Worm (Caenorhabditis elegans) whole organism, L4 larva: ENCODE measurements around the gene rimb-1.

Experiments
- aly-2 ChIP-seq: sonication (generic microtip); optimal IDR thresholded peaks from 2 replicates; lab custom pipeline; 2018; ENCODE audit warnings: missing biosample characterization, missing genetic modification characterization
- ama-1 ChIP-seq: fragments of 150-350 bp; optimal IDR thresholded peaks from 2 replicates; lab custom pipeline; 2014; ENCODE audit warnings: inconsistent platforms, mixed read lengths
- ceh-32 ChIP-seq: sonication (generic microtip); optimal IDR thresholded peaks from 2 replicates; lab custom pipeline; 2016; ENCODE audit warnings: mild to moderate bottlenecking, missing genetic modification characterization, missing compliant biosample characterization; ENCODE audit not compliant: poor library complexity
- daf-12 ChIP-seq: fragments of 150-350 bp; optimal IDR thresholded peaks from 2 replicates; lab custom pipeline; 2014; ENCODE audit warnings: missing biosample characterization, missing genetic modification reagents, missing genetic modification characterization
- lin-1 ChIP-seq: fragments of 200-800 bp; sonication (Bioruptor generic); IDR thresholded peaks from 2 replicates; pipeline ENCODE4 v1.3.6; 2022; ENCODE audit warnings: missing genetic modification reagents, missing genetic modification characterization, missing compliant biosample characterization
- lin-13 ChIP-seq: fragments of 150-350 bp; optimal IDR thresholded peaks from 2 replicates; lab custom pipeline; 2014; ENCODE audit warnings: missing biosample characterization, missing genetic modification reagents, missing genetic modification characterization
- mxl-3 ChIP-seq: fragments of 200-800 bp; sonication (Bioruptor generic); optimal IDR thresholded peaks from 2 replicates; lab custom pipeline; 2018; ENCODE audit warnings: mild to moderate bottlenecking, missing genetic modification characterization, missing compliant biosample characterization
- nhr-237 ChIP-seq: sonication (generic microtip); optimal IDR thresholded peaks from 2 replicates; lab custom pipeline; 2017; ENCODE audit warnings: missing biosample characterization, missing genetic modification characterization
- nhr-48 ChIP-seq: sonication (generic microtip); optimal IDR thresholded peaks from 2 replicates; lab custom pipeline; 2016; ENCODE audit warnings: mild to moderate bottlenecking, missing genetic modification characterization, missing compliant biosample characterization
- snpc-4 ChIP-seq: fragments of 150-350 bp; optimal IDR thresholded peaks from 2 replicates; lab custom pipeline; 2014; ENCODE audit warnings: missing biosample characterization, missing genetic modification characterization
- tag-97 ChIP-seq: fragments of 200-800 bp; sonication (Bioruptor generic); IDR thresholded peaks from 2 replicates; pipeline ENCODE4 v1.3.6; 2022; ENCODE audit warnings: missing genetic modification characterization, missing compliant biosample characterization
- unc-130 ChIP-seq: sonication (generic microtip); optimal IDR thresholded peaks from 2 replicates; lab custom pipeline; 2016; ENCODE audit warnings: missing genetic modification reagents, missing genetic modification characterization, missing compliant biosample characterization
- zag-1 ChIP-seq: fragments of 150-350 bp; optimal IDR thresholded peaks from 2 replicates; lab custom pipeline; 2014; ENCODE audit warnings: missing biosample characterization, missing genetic modification characterization

ce11 chrIII:1848747-1849146 is 60.6 kb downstream of the rimb-1 start, which contains the start of gene pqn-82:
- TF ChIP-seq snpc-4 (tag; lab: Kevin White, UChicago): no peak
- no peak for TF ChIP-seq mxl-3 (GFP tag; lab: Kevin White, UChicago)
- TF ChIP-seq unc-130 (GFP tag; lab: Kevin White, UChicago): no peak
- TF ChIP-seq nhr-48 (tag; lab: Kevin White, UChicago): no peak
- no peak for TF ChIP-seq zag-1 (tag; lab: Kevin White, UChicago)
- no peak for TF ChIP-seq nhr-237 (tag; lab: Kevin White, UChicago)
- TF ChIP-seq ceh-32 (tag; lab: Kevin White, UChicago): no peak
- TF ChIP-seq daf-12 (tag; lab: Kevin White, UChicago): no peak
- TF ChIP-seq ama-1: no peak
- no peak for TF ChIP-seq tag-97 (GFP tag; lab: Robert Waterston, UW)
- no peak for TF ChIP-seq lin-1 (GFP tag; lab: Robert Waterston, UW)
- TF ChIP-seq aly-2 (tag; lab: Kevin White, UChicago): no peak
- no peak for TF ChIP-seq lin-13 (GFP tag; lab: Kevin White, UChicago)
